Fruit fly (Drosophila melanogaster) ovary, adult (tissue): ENCODE results near the gene CG15423.
A peak's percentile ranks its signal among the peaks of the same experiment; 100 is the strongest.

Experiments used
- CG17801 ChIP-seq: fragments of 200-800 bp; optimal IDR thresholded peaks from 2 replicates; lab custom pipeline; 2019; ENCODE audit warnings: missing biosample characterization, mild to moderate bottlenecking, missing genetic modification characterization, moderate library complexity; ENCODE audit not compliant: partially characterized antibody

The CG15423 gene

dm6 chr2L:4028697-4029096 is 22.9 kb downstream of the CG15423 start:
- TF ChIP-seq CG17801 (GFP tag; lab: Kevin White, UChicago) = no peak

dm6 chr2L:4030236-4030943 is 24.5 kb downstream of the CG15423 start:
- TF ChIP-seq CG17801 (GFP tag; lab: Kevin White, UChicago) = no peak

- TF ChIP-seq CG17801 (GFP tag; lab: Kevin White, UChicago) = no peak
These were observed 25.6 kb downstream of the CG15423 start, which contains the start of gene ed for dm6 chr2L:4031203-4032096. Gene ed (plus strand): TSS chr2L:4031377.

- TF ChIP-seq CG17801 (GFP tag; lab: Kevin White, UChicago) = no peak
These were observed 28.5 kb downstream of the CG15423 start for dm6 chr2L:4034300-4034699.

dm6 chr2L:4036306-4036705 is 30.5 kb downstream of the CG15423 start:
- TF ChIP-seq CG17801 (GFP tag; lab: Kevin White, UChicago) = no peak

- peak; percentile 20 for TF ChIP-seq CG17801 (GFP tag; lab: Kevin White, UChicago)
These were observed 31.2 kb downstream of the CG15423 start for dm6 chr2L:4037015-4037414.

- TF ChIP-seq CG17801 (GFP tag; lab: Kevin White, UChicago) = no peak
These were observed 32.3 kb downstream of the CG15423 start for dm6 chr2L:4038073-4038699.

dm6 chr2L:4043052-4043451 is 37.2 kb downstream of the CG15423 start:
- peak; percentile 30 for TF ChIP-seq CG17801 (GFP tag; lab: Kevin White, UChicago)

dm6 chr2L:4045185-4045814 is 39.5 kb downstream of the CG15423 start:
- TF ChIP-seq CG17801 (GFP tag; lab: Kevin White, UChicago) = no peak

dm6 chr2L:4051770-4052169 is 45.9 kb downstream of the CG15423 start:
- no peak for TF ChIP-seq CG17801 (GFP tag; lab: Kevin White, UChicago)

- no peak for TF ChIP-seq CG17801 (GFP tag; lab: Kevin White, UChicago)
These were observed 46.5 kb downstream of the CG15423 start for dm6 chr2L:4052346-4052745.

dm6 chr2L:4053421-4054091 is 47.7 kb downstream of the CG15423 start:
- TF ChIP-seq CG17801 (GFP tag; lab: Kevin White, UChicago) = no peak

dm6 chr2L:4054881-4055779 is 49.3 kb downstream of the CG15423 start:
- TF ChIP-seq CG17801 (GFP tag; lab: Kevin White, UChicago) = no peak
